Fruit fly (Drosophila melanogaster): ENCODE results near the gene lmgB.

The lmgB gene

DNA sequence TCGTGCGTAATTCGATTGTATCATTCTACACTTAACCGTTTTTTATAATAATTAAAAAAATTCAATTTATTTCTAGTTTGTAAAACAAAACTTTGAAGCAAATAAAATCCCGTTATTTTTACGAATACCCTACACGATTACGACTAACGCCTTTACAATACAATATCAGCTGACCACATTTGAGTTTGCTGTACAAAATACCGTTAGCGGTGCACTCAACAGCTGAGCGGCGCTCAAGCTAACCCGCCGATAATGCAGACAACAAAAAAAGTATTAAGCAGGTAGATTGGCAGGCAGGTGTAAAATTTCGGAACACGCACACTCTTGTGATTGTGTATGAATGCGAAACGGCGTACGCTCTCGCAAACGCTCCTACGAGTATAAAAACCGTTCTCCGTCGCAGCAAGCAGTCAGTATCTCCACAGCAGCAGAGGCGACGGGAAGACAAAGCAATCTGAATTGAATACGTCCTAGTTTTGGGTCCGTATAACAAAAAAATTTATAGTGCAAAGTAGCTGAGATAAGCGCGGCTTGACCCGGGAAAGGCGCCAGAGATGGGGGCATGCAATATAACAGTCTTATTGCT is 6.6 kb downstream of the lmgB start, which contains the start of gene Acer (continued):
- TF ChIP-seq Hr39 (optimal IDR thresholded peaks at IDR 0.05) (no peak), CG6254 (GFP tag; optimal IDR thresholded peaks at IDR 0.05) (no peak), CG8924 (tag; optimal IDR thresholded peaks at IDR 0.05) (peak; percentile 14), Sox102F (GFP tag; optimal IDR thresholded peaks at IDR 0.05) (peak; percentile 24), stwl (tag; optimal IDR thresholded peaks at IDR 0.05) (peak; percentile 54), chinmo (GFP tag; IDR thresholded peaks at IDR 0.05; ENCODE audit: partially characterized antibody) (peak; percentile 77), gsb-n (tag; optimal IDR thresholded peaks at IDR 0.05) (no peak), CG12659 (GFP tag; optimal IDR thresholded peaks at IDR 0.05) (peak; percentile 32), nmo (GFP tag; optimal IDR thresholded peaks at IDR 0.05) (peak; percentile 20), Camta (GFP tag; optimal IDR thresholded peaks at IDR 0.05) (no peak), Ssrp (tag; optimal IDR thresholded peaks at IDR 0.05) (no peak), CG12942 (GFP tag; optimal IDR thresholded peaks at IDR 0.05) (no peak), corto (GFP tag; optimal IDR thresholded peaks at IDR 0.05) (no peak), CG13624 (GFP tag; optimal IDR thresholded peaks at IDR 0.05) (peak; percentile 30), onecut (GFP tag; IDR thresholded peaks at IDR 0.05) (peak; percentile 11; the same call in 1 of the 2 replicates), NfI (GFP tag; optimal IDR thresholded peaks at IDR 0.05) (no peak), Gsc (GFP tag; IDR thresholded peaks at IDR 0.05) (no peak), H2.0 (GFP tag; IDR thresholded peaks at IDR 0.05) (0 out of 2 replicates have a peak, but pooled peaks have one; percentile 17), CG11085 (GFP tag; IDR thresholded peaks at IDR 0.05) (no peak), MESR4 (GFP tag; optimal IDR thresholded peaks at IDR 0.05) (peak; percentile 29), CG4707 (GFP tag; optimal IDR thresholded peaks at IDR 0.05) (no peak), Oli (tag; optimal IDR thresholded peaks at IDR 0.05) (no peak), pb (GFP tag; optimal IDR thresholded peaks at IDR 0.05) (no peak), PHDP (tag; optimal IDR thresholded peaks at IDR 0.05) (no peak), knrl (GFP tag; IDR thresholded peaks at IDR 0.05; ENCODE audit: partially characterized antibody) (0 out of 3 replicates have a peak, but pooled peaks have one; percentile 29), odd (GFP tag; optimal IDR thresholded peaks at IDR 0.05) (no peak), sug (tag; optimal IDR thresholded peaks at IDR 0.05) (peak; percentile 41), Med (GFP tag) (peak; percentile 86), Dek (tag; optimal IDR thresholded peaks at IDR 0.05) (no peak), pzg (GFP tag; optimal IDR thresholded peaks at IDR 0.05) (peak; percentile 24), mld (GFP tag; IDR thresholded peaks at IDR 0.05; ENCODE audit: partially characterized antibody) (no peak), fd96Cb (tag; optimal IDR thresholded peaks at IDR 0.05) (no peak), Optix (GFP tag; IDR thresholded peaks at IDR 0.05) (no peak), Deaf1 (tag; optimal IDR thresholded peaks at IDR 0.05) (no peak), CG2678 (tag; optimal IDR thresholded peaks at IDR 0.05) (no peak), mirr (GFP tag; optimal IDR thresholded peaks at IDR 0.05) (peak; percentile 13), tna (GFP tag; IDR thresholded peaks at IDR 0.05; ENCODE audit: partially characterized antibody) (peak; percentile 13; the same call in 1 of the 2 replicates), unc-4 (GFP tag; IDR thresholded peaks at IDR 0.05; ENCODE audit: partially characterized antibody) (0 out of 2 replicates have a peak, but pooled peaks have one; percentile 35), CG7556 (GFP tag; optimal IDR thresholded peaks at IDR 0.05) (no peak), Pdp1 (GFP tag; optimal IDR thresholded peaks at IDR 0.05) (peak in 1 of 2 experiments; percentile 22), YL-1 (GFP tag; optimal IDR thresholded peaks at IDR 0.05) (no peak), kah (GFP tag; optimal IDR thresholded peaks at IDR 0.05) (peak; percentile 15), sd (tag; optimal IDR thresholded peaks at IDR 0.05) (peak; percentile 54), CG15514 (GFP tag; optimal IDR thresholded peaks at IDR 0.05) (peak; percentile 8), row (GFP tag; IDR thresholded peaks at IDR 0.05) (peak; percentile 34; the same call in 1 of the 3 replicates), crp (GFP tag; optimal IDR thresholded peaks at IDR 0.05) (peak; percentile 53 to 91), Stat92E (GFP tag; optimal IDR thresholded peaks at IDR 0.05) (peak in 1 of 3 experiments; percentile 26), luna (GFP tag; optimal IDR thresholded peaks at IDR 0.05) (no peak)
